Worm (Caenorhabditis elegans) whole organism, L1 larva: Measurements from ENCODE around the gene F22E5.1.
"Not testable (repeated sequence)": the region's sequence is repeated elsewhere in the genome, so short reads cannot be mapped to it uniquely, and the experiment has no call there.

Experiments used
- C04F5.9 ChIP-seq: sonication (generic microtip); optimal IDR thresholded peaks from 2 replicates; lab custom pipeline; 2016; ENCODE audit warnings: missing genetic modification characterization, missing compliant biosample characterization
- F16B12.6 ChIP-seq: fragments of 150-350 bp; optimal IDR thresholded peaks from 2 replicates; lab custom pipeline; 2014; ENCODE audit warnings: missing biosample characterization, missing genetic modification characterization
- Y116A8C.19 ChIP-seq: sonication (generic microtip); optimal IDR thresholded peaks from 2 replicates; lab custom pipeline; 2016; ENCODE audit warnings: missing compliant biosample characterization, missing genetic modification characterization, borderline replicate concordance
- aha-1 ChIP-seq: fragments of 150-350 bp; optimal IDR thresholded peaks from 2 replicates; lab custom pipeline; 2014; ENCODE audit warnings: missing biosample characterization, missing genetic modification characterization
- alr-1 ChIP-seq: fragments of 200-800 bp; sonication (Bioruptor generic); optimal IDR thresholded peaks from 2 replicates; lab custom pipeline; 2018; ENCODE audit warnings: borderline replicate concordance, mild to moderate bottlenecking, missing genetic modification characterization, missing compliant biosample characterization
- aly-2 ChIP-seq: fragments of 150-350 bp; optimal IDR thresholded peaks from 2 replicates; lab custom pipeline; 2014; ENCODE audit warnings: missing biosample characterization, missing genetic modification characterization
- blmp-1 ChIP-seq: fragments of 150-350 bp; optimal IDR thresholded peaks from 2 replicates; lab custom pipeline; 2014; ENCODE audit warnings: missing biosample characterization, missing genetic modification characterization
- ceh-63 ChIP-seq: fragments of 200-800 bp; sonication (Bioruptor generic); optimal IDR thresholded peaks from 2 replicates; lab custom pipeline; 2018; ENCODE audit warnings: mild to moderate bottlenecking, missing genetic modification characterization, missing compliant biosample characterization
- ceh-90 ChIP-seq: sonication (generic microtip); optimal IDR thresholded peaks from 2 replicates; lab custom pipeline; 2016; ENCODE audit warnings: missing genetic modification characterization, missing compliant biosample characterization
- ces-1 ChIP-seq: fragments of 150-350 bp; optimal IDR thresholded peaks from 2 replicates; lab custom pipeline; 2014; ENCODE audit warnings: missing biosample characterization, missing genetic modification reagents, missing genetic modification characterization
- efl-3 ChIP-seq: fragments of 200-800 bp; sonication (Bioruptor generic); optimal IDR thresholded peaks from 2 replicates; lab custom pipeline; 2018; ENCODE audit warnings: mild to moderate bottlenecking, missing genetic modification characterization, missing compliant biosample characterization
- elt-2 ChIP-seq: sonication (generic microtip); optimal IDR thresholded peaks from 2 replicates; lab custom pipeline; 2016; ENCODE audit warnings: missing genetic modification characterization, mild to moderate bottlenecking, inconsistent platforms, missing compliant biosample characterization, missing genetic modification reagents
- fkh-10 ChIP-seq: sonication (generic microtip); optimal IDR thresholded peaks from 2 replicates; lab custom pipeline; 2017; ENCODE audit warnings: missing biosample characterization, missing genetic modification reagents, missing genetic modification characterization
- hlh-4 ChIP-seq: sonication (generic microtip); optimal IDR thresholded peaks from 2 replicates; lab custom pipeline; 2016; ENCODE audit warnings: mild to moderate bottlenecking, missing genetic modification characterization, missing compliant biosample characterization
- hpl-2 ChIP-seq: fragments of 150-350 bp; optimal IDR thresholded peaks from 2 replicates; lab custom pipeline; 2014; ENCODE audit warnings: missing biosample characterization, missing genetic modification reagents, missing genetic modification characterization
- irx-1 ChIP-seq: sonication (generic microtip); optimal IDR thresholded peaks from 2 replicates; lab custom pipeline; 2016; ENCODE audit warnings: missing genetic modification characterization, missing compliant biosample characterization
- isw-1 ChIP-seq: fragments of 200-800 bp; sonication (Bioruptor generic); IDR thresholded peaks from 2 replicates; pipeline ENCODE4 v1.3.6; 2022; ENCODE audit warnings: missing genetic modification characterization, missing compliant biosample characterization
- lin-35 ChIP-seq, 2 experiments: fragments of 150-350 bp; optimal IDR thresholded peaks; 2 replicates each; lab custom pipeline; 2014; ENCODE audit warnings: missing biosample characterization in 2 of 2, missing genetic modification characterization in 2 of 2, missing genetic modification reagents in 2 of 2
- lsy-2 ChIP-seq, 2 experiments: fragments of 150-350 bp; optimal IDR thresholded peaks; 2 replicates each; lab custom pipeline; 2014; ENCODE audit warnings: missing biosample characterization in 2 of 2, missing genetic modification characterization in 2 of 2
- mab-9 ChIP-seq: fragments of 200-800 bp; sonication (Bioruptor generic); IDR thresholded peaks from 2 replicates; pipeline ENCODE4 v1.3.6; 2022; ENCODE audit warnings: missing genetic modification reagents, missing genetic modification characterization, missing compliant biosample characterization
- mef-2 ChIP-seq: fragments of 150-350 bp; optimal IDR thresholded peaks from 2 replicates; lab custom pipeline; 2014; ENCODE audit warnings: missing biosample characterization, missing genetic modification characterization
- mep-1 ChIP-seq: fragments of 150-350 bp; optimal IDR thresholded peaks from 2 replicates; lab custom pipeline; 2014; ENCODE audit warnings: missing biosample characterization, missing genetic modification characterization
- nhr-11 ChIP-seq: fragments of 150-350 bp; optimal IDR thresholded peaks from 2 replicates; lab custom pipeline; 2014; ENCODE audit warnings: missing biosample characterization, missing genetic modification characterization
- nhr-19 ChIP-seq: fragments of 200-800 bp; sonication (Bioruptor generic); conservative IDR thresholded peaks from 2 replicates; pipeline ENCODE4 v1.3.6; 2022; ENCODE audit warnings: missing genetic modification characterization, missing compliant biosample characterization
- nhr-237 ChIP-seq: fragments of 150-350 bp; optimal IDR thresholded peaks from 2 replicates; lab custom pipeline; 2014; ENCODE audit warnings: missing biosample characterization, missing genetic modification characterization
- nhr-76 ChIP-seq: sonication (generic microtip); optimal IDR thresholded peaks from 2 replicates; lab custom pipeline; 2017; ENCODE audit warnings: missing biosample characterization, missing genetic modification characterization
- nhr-77 ChIP-seq: fragments of 150-350 bp; optimal IDR thresholded peaks from 2 replicates; lab custom pipeline; 2014; ENCODE audit warnings: missing biosample characterization, missing genetic modification characterization
- nhr-84 ChIP-seq: sonication (generic microtip); optimal IDR thresholded peaks from 2 replicates; lab custom pipeline; 2017; ENCODE audit warnings: missing biosample characterization, missing genetic modification characterization
- nhr-85 ChIP-seq: sonication (generic microtip); peaks from one replicate; lab custom pipeline; 2016; ENCODE audit warnings: missing genetic modification characterization, inconsistent platforms, missing compliant biosample characterization
- pag-3 ChIP-seq: sonication (generic microtip); optimal IDR thresholded peaks from 2 replicates; lab custom pipeline; 2017; ENCODE audit warnings: missing genetic modification characterization, mild to moderate bottlenecking, missing compliant biosample characterization, antibody characterized with exemption, borderline replicate concordance; ENCODE audit not compliant: insufficient read depth
- pax-3 ChIP-seq: fragments of 200-800 bp; sonication (Bioruptor generic); optimal IDR thresholded peaks from 2 replicates; lab custom pipeline; 2018; ENCODE audit warnings: mild to moderate bottlenecking, missing genetic modification characterization, moderate library complexity, missing compliant biosample characterization
- pqm-1 ChIP-seq: sonication (generic microtip); optimal IDR thresholded peaks from 3 replicates; lab custom pipeline; 2017; ENCODE audit warnings: missing biosample characterization, missing genetic modification characterization
- skn-1 ChIP-seq: fragments of 150-350 bp; optimal IDR thresholded peaks from 2 replicates; lab custom pipeline; 2014; ENCODE audit warnings: missing biosample characterization, missing genetic modification characterization
- snpc-4 ChIP-seq: fragments of 150-350 bp; optimal IDR thresholded peaks from 2 replicates; lab custom pipeline; 2014; ENCODE audit warnings: missing biosample characterization, missing genetic modification characterization
- snu-23 ChIP-seq: sonication (generic microtip); optimal IDR thresholded peaks from 2 replicates; lab custom pipeline; 2016; ENCODE audit warnings: missing genetic modification characterization, missing compliant biosample characterization
- swsn-7 ChIP-seq: sonication (generic microtip); optimal IDR thresholded peaks from 2 replicates; lab custom pipeline; 2016; ENCODE audit warnings: missing genetic modification characterization, missing compliant biosample characterization
- tlp-1 ChIP-seq: fragments of 150-350 bp; optimal IDR thresholded peaks from 2 replicates; lab custom pipeline; 2014; ENCODE audit warnings: missing biosample characterization, missing genetic modification characterization
- unc-130 ChIP-seq: fragments of 150-350 bp; optimal IDR thresholded peaks from 2 replicates; lab custom pipeline; 2017; ENCODE audit warnings: missing biosample characterization, missing genetic modification characterization, inconsistent platforms
- zag-1 ChIP-seq: fragments of 150-350 bp; optimal IDR thresholded peaks from 2 replicates; lab custom pipeline; 2014; ENCODE audit warnings: missing biosample characterization, missing genetic modification characterization
- zip-4 ChIP-seq: fragments of 200-800 bp; sonication (Bioruptor generic); optimal IDR thresholded peaks from 2 replicates; lab custom pipeline; 2018; ENCODE audit warnings: mild to moderate bottlenecking, missing genetic modification characterization, moderate library complexity, missing compliant biosample characterization
- ztf-4 ChIP-seq: fragments of 150-350 bp; optimal IDR thresholded peaks from 2 replicates; lab custom pipeline; 2014; ENCODE audit warnings: missing biosample characterization, missing genetic modification characterization

Gene F22E5.1

ce11 chrII:2665606-2666005, 8.0 kb upstream of the F22E5.1 start, which contains the start of gene F22E5.22:
TSS of gene F22E5.22 (plus strand) at chrII:2665906.
- no peak for TF ChIP-seq elt-2 (tag; lab: Kevin White, UChicago)
- TF ChIP-seq swsn-7 (tag; lab: Kevin White, UChicago) = no peak
- no peak for TF ChIP-seq C04F5.9 (tag; lab: Kevin White, UChicago)
- no peak for TF ChIP-seq hlh-4 (tag; lab: Kevin White, UChicago)
- no peak for TF ChIP-seq tlp-1 (tag; lab: Kevin White, UChicago)
- TF ChIP-seq nhr-76 (tag; lab: Kevin White, UChicago) = no peak
- no peak for TF ChIP-seq ceh-63 (GFP tag; lab: Kevin White, UChicago)
- no peak for TF ChIP-seq snpc-4
- TF ChIP-seq hpl-2 (GFP tag; lab: Kevin White, UChicago) = no peak
- no peak for TF ChIP-seq ces-1 (GFP tag; lab: Kevin White, UChicago)
- TF ChIP-seq nhr-77 = no peak
- TF ChIP-seq snu-23 = no peak
- no peak for TF ChIP-seq zag-1 (tag; lab: Kevin White, UChicago)
- no peak for TF ChIP-seq zip-4 (GFP tag; lab: Kevin White, UChicago)
- TF ChIP-seq F16B12.6 (tag; lab: Kevin White, UChicago) = no peak
- no peak for TF ChIP-seq unc-130 (tag; lab: Kevin White, UChicago)
- TF ChIP-seq nhr-237 (tag; lab: Kevin White, UChicago) = no peak
- TF ChIP-seq lsy-2 (tag; optimal IDR thresholded peaks at IDR 0.05; lab: Kevin White, UChicago) = no peak
- TF ChIP-seq ceh-90 (tag; lab: Kevin White, UChicago) = no peak
- no peak for TF ChIP-seq nhr-85 (tag; lab: Kevin White, UChicago)

ce11 chrII:2672320-2672719, 1.3 kb upstream of the F22E5.1 start, which contains the start of gene sri-57:
TSS of gene sri-57 (minus strand) at chrII:2672420.
- not testable (repeated sequence) for TF ChIP-seq nhr-11, pax-3, pag-3 (tag; lab: Kevin White, UChicago)

DNA sequence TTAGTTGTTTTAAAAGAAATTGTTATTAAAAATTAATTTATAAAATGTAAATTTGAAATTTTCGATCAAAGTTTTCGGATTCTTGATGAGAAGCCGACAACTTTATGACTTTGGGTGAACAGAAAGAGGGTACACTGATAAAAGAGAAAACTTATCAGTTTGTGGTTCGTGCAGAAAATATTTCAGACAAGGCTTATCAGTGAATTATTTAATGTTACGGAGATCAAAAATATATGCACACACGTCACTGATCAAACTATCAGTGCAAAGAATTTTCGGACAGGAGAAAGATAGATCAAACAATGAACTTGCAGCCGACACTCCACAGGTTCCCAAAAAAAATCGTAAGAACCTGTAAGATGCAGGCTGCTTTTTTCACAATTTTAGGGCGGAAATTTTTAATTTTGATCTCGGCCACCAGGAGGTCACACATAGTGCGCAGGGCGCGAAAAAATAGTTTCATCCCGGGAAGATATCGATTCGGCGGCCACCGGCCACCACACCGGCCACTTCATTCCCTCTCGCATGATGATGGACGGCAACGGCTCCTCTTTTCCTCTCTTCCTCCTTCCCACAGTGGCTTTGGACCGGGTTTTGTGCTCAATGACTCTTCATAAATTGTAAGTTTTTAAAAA, 4.1 kb downstream of the F22E5.1 start, which contains the start of gene F22E5.17:
F22E5.17 (plus strand) TSS at position 508 of the 635 bp plus-strand sequence.
- TF ChIP-seq mab-9 (no peak), unc-130 (tag; lab: Kevin White, UChicago) (no peak), pqm-1 (tag; lab: Kevin White, UChicago) (peak; percentile 69), lin-35 (GFP tag; optimal IDR thresholded peaks at IDR 0.05; lab: Kevin White, UChicago) (peak in 1 of 2 experiments; percentile 10), elt-2 (tag; lab: Kevin White, UChicago) (peak; percentile 93), tlp-1 (tag; lab: Kevin White, UChicago) (peak; percentile 76), nhr-237 (tag; lab: Kevin White, UChicago) (no peak), mep-1 (tag; lab: Kevin White, UChicago) (no peak), mef-2 (no peak), fkh-10 (GFP tag; lab: Kevin White, UChicago) (no peak), hpl-2 (GFP tag; lab: Kevin White, UChicago) (no peak), efl-3 (no peak)

DNA sequence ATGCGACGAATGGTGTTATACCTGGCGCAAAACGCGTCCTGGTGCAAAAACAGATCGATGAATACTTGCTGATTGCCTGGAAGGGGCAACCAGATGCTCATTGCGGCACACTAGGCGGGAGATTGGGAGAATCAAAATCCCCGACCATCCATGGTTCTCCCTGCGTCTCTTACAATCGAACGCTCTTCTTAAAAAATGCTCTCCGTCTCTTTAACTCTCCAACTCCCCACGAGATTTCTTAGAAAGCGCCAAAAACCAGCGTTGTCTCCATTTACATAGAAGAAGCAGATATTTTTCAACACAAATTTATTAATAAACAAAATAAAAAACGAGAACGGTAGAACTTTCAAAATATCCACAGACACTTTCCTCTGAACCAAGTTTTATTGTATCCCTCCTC, 7.5 kb downstream of the F22E5.1 start, which contains the start of gene F34D6.1:
F34D6.1 (minus strand) TSS at position 101 of the 400 bp plus-strand sequence.
- TF ChIP-seq aha-1 (tag; lab: Kevin White, UChicago) (no peak), F16B12.6 (tag; lab: Kevin White, UChicago) (no peak)
- TF ChIP-seq, all 84 proteins: peak for 0

DNA sequence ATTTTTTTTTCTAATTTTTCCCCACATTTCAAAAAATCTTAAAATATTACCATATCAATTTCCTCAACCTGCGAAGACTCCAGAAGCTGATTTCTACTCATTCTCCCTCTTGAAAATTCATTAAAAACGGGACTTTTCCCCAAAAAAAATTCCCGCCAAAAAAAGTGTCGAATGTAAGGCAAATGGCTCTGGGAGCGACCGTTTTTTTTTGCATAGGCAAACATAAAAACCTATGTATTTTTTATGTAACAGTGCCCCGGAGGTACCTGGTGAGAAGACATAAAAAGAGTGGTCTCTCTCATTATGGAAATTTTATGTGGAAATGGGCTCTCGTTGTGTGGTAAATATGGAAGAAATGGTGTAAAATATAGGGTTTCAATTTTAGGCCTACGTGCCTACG, 10.6 kb downstream of the F22E5.1 start, which contains the start of gene ceh-87:
ceh-87 (minus strand) TSS at position 101 of the 400 bp plus-strand sequence.
- TF ChIP-seq alr-1 (tag; lab: Kevin White, UChicago) (no peak), ztf-4 (tag; lab: Kevin White, UChicago) (no peak), zip-4 (GFP tag; lab: Kevin White, UChicago) (no peak), swsn-7 (tag; lab: Kevin White, UChicago) (no peak), aly-2 (tag; lab: Kevin White, UChicago) (no peak), irx-1 (tag; lab: Kevin White, UChicago) (no peak), skn-1 (no peak), Y116A8C.19 (tag; lab: Kevin White, UChicago) (no peak), blmp-1 (tag; lab: Kevin White, UChicago) (no peak), nhr-84 (tag; lab: Kevin White, UChicago) (no peak), isw-1 (GFP tag; lab: Robert Waterston, UW) (no peak), nhr-19 (GFP tag; lab: Robert Waterston, UW) (no peak), nhr-76 (tag; lab: Kevin White, UChicago) (no peak)
